Worm (Caenorhabditis elegans) whole organism, L1 larva: Measurements from ENCODE around the gene sinh-1.

Source experiments
- C04F5.9 ChIP-seq: sonication (generic microtip); optimal IDR thresholded peaks from 2 replicates; lab custom pipeline; 2016; ENCODE audit warnings: missing genetic modification characterization, missing compliant biosample characterization
- C34B4.2 ChIP-seq: sonication (generic microtip); optimal IDR thresholded peaks from 2 replicates; lab custom pipeline; 2017; ENCODE audit warnings: mild to moderate bottlenecking, missing genetic modification characterization, missing compliant biosample characterization
- aha-1 ChIP-seq: fragments of 150-350 bp; optimal IDR thresholded peaks from 2 replicates; lab custom pipeline; 2014; ENCODE audit warnings: missing biosample characterization, missing genetic modification characterization
- aly-2 ChIP-seq: fragments of 150-350 bp; optimal IDR thresholded peaks from 2 replicates; lab custom pipeline; 2014; ENCODE audit warnings: missing biosample characterization, missing genetic modification characterization
- ama-1 ChIP-seq: fragments of 150-350 bp; optimal IDR thresholded peaks from 2 replicates; lab custom pipeline; 2014
- blmp-1 ChIP-seq: fragments of 150-350 bp; optimal IDR thresholded peaks from 2 replicates; lab custom pipeline; 2014; ENCODE audit warnings: missing biosample characterization, missing genetic modification characterization
- ceh-88 ChIP-seq: fragments of 200-800 bp; sonication (Bioruptor generic); IDR thresholded peaks from 2 replicates; pipeline ENCODE4 v1.3.6; 2022; ENCODE audit warnings: missing genetic modification characterization, missing compliant biosample characterization
- ceh-90 ChIP-seq: sonication (generic microtip); optimal IDR thresholded peaks from 2 replicates; lab custom pipeline; 2016; ENCODE audit warnings: missing genetic modification characterization, missing compliant biosample characterization
- dpl-1 ChIP-seq, 3 experiments: fragments of 150-350 bp in 2 of 3; sonication (generic microtip) in 1 of 3; optimal IDR thresholded peaks; 2 replicates each; lab custom pipeline; 2014 to 2017; ENCODE audit warnings: missing biosample characterization in 3 of 3, missing genetic modification characterization in 3 of 3, missing genetic modification reagents in 3 of 3
- dsc-1 ChIP-seq: sonication (generic microtip); optimal IDR thresholded peaks from 2 replicates; lab custom pipeline; 2016; ENCODE audit warnings: mild to moderate bottlenecking, missing genetic modification characterization, missing compliant biosample characterization
- efl-1 ChIP-seq, 4 experiments: fragments of 150-350 bp; optimal IDR thresholded peaks in 3 of 4; peaks in 1 of 4; 1 replicate in 1 of 4; 2 replicates in 3 of 4; lab custom pipeline; 2014; ENCODE audit warnings: missing biosample characterization in 2 of 4, missing genetic modification characterization in 2 of 4, missing genetic modification reagents in 2 of 4
- egl-27 ChIP-seq, 2 experiments: fragments of 150-350 bp in 1 of 2; sonication (generic microtip); optimal IDR thresholded peaks; 3 replicates each; lab custom pipeline; 2017 to 2018; ENCODE audit warnings: missing biosample characterization in 2 of 2, missing genetic modification characterization in 2 of 2, missing genetic modification reagents in 2 of 2
- fkh-4 ChIP-seq: sonication (generic microtip); optimal IDR thresholded peaks from 2 replicates; lab custom pipeline; 2016; ENCODE audit warnings: missing compliant biosample characterization, missing genetic modification characterization, borderline replicate concordance
- grh-1 ChIP-seq: fragments of 200-800 bp; sonication (Bioruptor generic); IDR thresholded peaks from 2 replicates; pipeline ENCODE4 v1.3.6; 2022; ENCODE audit warnings: missing genetic modification reagents, missing genetic modification characterization, missing compliant biosample characterization
- hlh-4 ChIP-seq: sonication (generic microtip); optimal IDR thresholded peaks from 2 replicates; lab custom pipeline; 2016; ENCODE audit warnings: mild to moderate bottlenecking, missing genetic modification characterization, missing compliant biosample characterization
- isw-1 ChIP-seq: fragments of 200-800 bp; sonication (Bioruptor generic); IDR thresholded peaks from 2 replicates; pipeline ENCODE4 v1.3.6; 2022; ENCODE audit warnings: missing genetic modification characterization, missing compliant biosample characterization
- jun-1 ChIP-seq: fragments of 150-350 bp; optimal IDR thresholded peaks from 2 replicates; lab custom pipeline; 2014; ENCODE audit warnings: missing biosample characterization, missing genetic modification reagents, missing genetic modification characterization
- lin-15B ChIP-seq: fragments of 150-350 bp; sonication (generic microtip); optimal IDR thresholded peaks from 3 replicates; lab custom pipeline; 2014; ENCODE audit warnings: missing biosample characterization, missing genetic modification characterization
- lin-35 ChIP-seq, 2 experiments: fragments of 150-350 bp; optimal IDR thresholded peaks; 2 replicates each; lab custom pipeline; 2014; ENCODE audit warnings: missing biosample characterization in 2 of 2, missing genetic modification characterization in 2 of 2, missing genetic modification reagents in 2 of 2
- lin-39 ChIP-seq: fragments of 150-350 bp; optimal IDR thresholded peaks from 2 replicates; lab custom pipeline; 2014; ENCODE audit warnings: missing biosample characterization, missing genetic modification reagents, missing genetic modification characterization
- lsy-2 ChIP-seq, 2 experiments: fragments of 150-350 bp; optimal IDR thresholded peaks; 2 replicates each; lab custom pipeline; 2014; ENCODE audit warnings: missing biosample characterization in 2 of 2, missing genetic modification characterization in 2 of 2
- mef-2 ChIP-seq: fragments of 150-350 bp; optimal IDR thresholded peaks from 2 replicates; lab custom pipeline; 2014; ENCODE audit warnings: missing biosample characterization, missing genetic modification characterization
- mep-1 ChIP-seq: fragments of 150-350 bp; optimal IDR thresholded peaks from 2 replicates; lab custom pipeline; 2014; ENCODE audit warnings: missing biosample characterization, missing genetic modification characterization
- nhr-12 ChIP-seq: sonication (generic microtip); optimal IDR thresholded peaks from 2 replicates; lab custom pipeline; 2017; ENCODE audit warnings: missing biosample characterization, missing genetic modification characterization
- nhr-19 ChIP-seq: fragments of 200-800 bp; sonication (Bioruptor generic); conservative IDR thresholded peaks from 2 replicates; pipeline ENCODE4 v1.3.6; 2022; ENCODE audit warnings: missing genetic modification characterization, missing compliant biosample characterization
- nhr-20 ChIP-seq: sonication (generic microtip); optimal IDR thresholded peaks from 2 replicates; lab custom pipeline; 2016; ENCODE audit warnings: mild to moderate bottlenecking, missing genetic modification characterization, missing compliant biosample characterization
- nhr-237 ChIP-seq: fragments of 150-350 bp; optimal IDR thresholded peaks from 2 replicates; lab custom pipeline; 2014; ENCODE audit warnings: missing biosample characterization, missing genetic modification characterization
- nhr-28 ChIP-seq: fragments of 150-350 bp; optimal IDR thresholded peaks from 2 replicates; lab custom pipeline; 2014; ENCODE audit warnings: missing biosample characterization, missing genetic modification characterization
- nhr-47 ChIP-seq: sonication (generic microtip); optimal IDR thresholded peaks from 2 replicates; lab custom pipeline; 2016; ENCODE audit warnings: mild to moderate bottlenecking, missing genetic modification characterization, moderate library complexity, missing compliant biosample characterization
- nhr-71 ChIP-seq: sonication (generic microtip); optimal IDR thresholded peaks from 2 replicates; lab custom pipeline; 2016; ENCODE audit warnings: mild to moderate bottlenecking, missing genetic modification characterization, moderate library complexity, missing compliant biosample characterization
- nhr-85 ChIP-seq: sonication (generic microtip); peaks from one replicate; lab custom pipeline; 2016; ENCODE audit warnings: missing genetic modification characterization, inconsistent platforms, missing compliant biosample characterization
- pag-3 ChIP-seq: sonication (generic microtip); optimal IDR thresholded peaks from 2 replicates; lab custom pipeline; 2017; ENCODE audit warnings: missing genetic modification characterization, mild to moderate bottlenecking, missing compliant biosample characterization, antibody characterized with exemption, borderline replicate concordance; ENCODE audit not compliant: insufficient read depth
- skn-1 ChIP-seq: fragments of 150-350 bp; optimal IDR thresholded peaks from 2 replicates; lab custom pipeline; 2014; ENCODE audit warnings: missing biosample characterization, missing genetic modification characterization
- snpc-4 ChIP-seq: fragments of 150-350 bp; optimal IDR thresholded peaks from 2 replicates; lab custom pipeline; 2014; ENCODE audit warnings: missing biosample characterization, missing genetic modification characterization
- sptf-1 ChIP-seq: fragments of 150-350 bp; optimal IDR thresholded peaks from 2 replicates; lab custom pipeline; 2014; ENCODE audit warnings: missing biosample characterization, missing genetic modification characterization
- tlp-1 ChIP-seq: fragments of 150-350 bp; optimal IDR thresholded peaks from 2 replicates; lab custom pipeline; 2014; ENCODE audit warnings: missing biosample characterization, missing genetic modification characterization
- unc-62 ChIP-seq: fragments of 150-350 bp; optimal IDR thresholded peaks from 2 replicates; lab custom pipeline; 2014; ENCODE audit warnings: missing biosample characterization, missing genetic modification reagents, missing genetic modification characterization
- vab-15 ChIP-seq: sonication (generic microtip); optimal IDR thresholded peaks from 2 replicates; lab custom pipeline; 2017; ENCODE audit warnings: missing genotype, mild to moderate bottlenecking, missing genetic modification characterization, missing compliant biosample characterization
- xbp-1 ChIP-seq: sonication (generic microtip); optimal IDR thresholded peaks from 2 replicates; lab custom pipeline; 2016; ENCODE audit warnings: missing genetic modification characterization, missing compliant biosample characterization
- zip-4 ChIP-seq: fragments of 200-800 bp; sonication (Bioruptor generic); optimal IDR thresholded peaks from 2 replicates; lab custom pipeline; 2018; ENCODE audit warnings: mild to moderate bottlenecking, missing genetic modification characterization, moderate library complexity, missing compliant biosample characterization
- ztf-4 ChIP-seq: fragments of 150-350 bp; optimal IDR thresholded peaks from 2 replicates; lab custom pipeline; 2014; ENCODE audit warnings: missing biosample characterization, missing genetic modification characterization

Gene sinh-1

DNA sequence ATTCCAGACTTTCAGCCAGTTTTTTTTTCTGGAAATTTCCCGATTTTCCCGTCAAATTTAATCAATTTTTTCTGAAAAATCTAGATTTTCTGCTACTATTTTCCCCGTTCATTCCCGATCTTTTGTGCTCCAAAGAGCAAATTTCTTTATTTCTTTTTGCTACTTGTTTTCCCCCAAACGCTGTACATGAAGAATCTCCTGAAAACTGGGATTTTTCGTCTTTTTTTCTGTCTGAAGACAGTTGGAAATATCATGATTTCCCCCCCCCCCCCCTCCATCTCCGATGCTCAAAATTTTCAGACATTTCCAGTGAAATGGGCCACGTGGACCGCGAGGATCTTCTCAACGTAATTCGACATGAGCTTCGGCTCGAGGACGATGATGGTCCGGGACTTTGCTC lies at the start of gene sinh-1:
Gene sinh-1 (plus strand): TSS at position 301 of the 400 bp plus-strand sequence.
- TF ChIP-seq lin-39 (tag; lab: Kevin White, UChicago) (no peak), zip-4 (GFP tag; lab: Kevin White, UChicago) (no peak), nhr-19 (GFP tag; lab: Robert Waterston, UW) (no peak), ceh-88 (GFP tag; lab: Robert Waterston, UW) (no peak), aly-2 (no peak), skn-1 (tag; lab: Kevin White, UChicago) (no peak), unc-62 (GFP tag; lab: Kevin White, UChicago) (no peak), pag-3 (tag; lab: Kevin White, UChicago) (no peak), C04F5.9 (tag; lab: Kevin White, UChicago) (no peak), ama-1 (lab: Kevin White, UChicago) (no peak), C34B4.2 (tag; lab: Kevin White, UChicago) (no peak)

DNA sequence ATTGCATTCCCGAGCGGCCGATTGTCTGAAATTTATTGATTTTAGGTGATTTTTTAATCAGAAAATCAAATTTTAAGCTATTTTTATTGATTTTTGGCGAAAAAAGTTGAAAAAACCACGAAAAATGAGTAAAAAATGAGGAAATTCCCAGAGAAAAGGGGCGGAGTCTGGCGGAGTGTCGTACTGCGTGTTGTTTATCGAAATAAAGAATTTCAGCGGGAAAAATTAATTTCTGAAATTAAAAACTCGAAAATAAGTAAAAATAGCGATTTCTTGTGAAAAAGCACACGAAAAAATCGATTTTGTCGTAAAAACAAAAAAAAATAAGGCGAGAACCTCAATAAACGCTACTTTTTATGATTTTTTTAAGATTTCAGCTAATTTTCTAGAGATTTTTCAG lies 43.2 kb upstream of the sinh-1 start, which contains the start of gene Y57A10A.13:
Gene Y57A10A.13 (minus strand): TSS at position 46 of the 400 bp plus-strand sequence.
- no peak for TF ChIP-seq nhr-12
- peak; percentile 13 for TF ChIP-seq blmp-1 (tag; lab: Kevin White, UChicago)
- TF ChIP-seq skn-1 (tag; lab: Kevin White, UChicago): peak; percentile 15
- no peak for TF ChIP-seq ceh-90
- TF ChIP-seq C34B4.2 (tag; lab: Kevin White, UChicago): no peak
- TF ChIP-seq nhr-47 (tag; lab: Kevin White, UChicago): no peak
- no peak for TF ChIP-seq nhr-28
- TF ChIP-seq nhr-71 (tag; lab: Kevin White, UChicago): no peak
- TF ChIP-seq nhr-20 (tag; lab: Kevin White, UChicago): no peak
- TF ChIP-seq snpc-4 (tag; lab: Kevin White, UChicago): no peak
- no peak for TF ChIP-seq isw-1 (GFP tag; lab: Robert Waterston, UW)
- no peak for TF ChIP-seq nhr-237 (tag; lab: Kevin White, UChicago)
- TF ChIP-seq efl-1 (optimal IDR thresholded peaks at IDR 0.05; lab: Kevin White, UChicago): peak; percentile 58 to 80
- peak; percentile 84 to 98 for TF ChIP-seq efl-1 (GFP tag; optimal IDR thresholded peaks at IDR 0.05 in 1 of 2; lab: Kevin White, UChicago)
- no peak for TF ChIP-seq sptf-1 (tag; lab: Kevin White, UChicago)
- TF ChIP-seq nhr-19 (GFP tag; lab: Robert Waterston, UW): no peak
- TF ChIP-seq grh-1 (GFP tag; lab: Robert Waterston, UW): no peak
- TF ChIP-seq egl-27 (tag; optimal IDR thresholded peaks at IDR 0.05; lab: Kevin White, UChicago): no peak
- no peak for TF ChIP-seq jun-1
- no peak for TF ChIP-seq mef-2
- TF ChIP-seq vab-15 (tag; lab: Kevin White, UChicago): no peak
- no peak for TF ChIP-seq aha-1
- TF ChIP-seq lin-15B (tag; lab: Kevin White, UChicago): no peak
- peak; percentile 72 to 87 (median 79) for TF ChIP-seq dpl-1 (GFP tag; optimal IDR thresholded peaks at IDR 0.05; lab: Kevin White, UChicago)
- TF ChIP-seq lin-39 (tag; lab: Kevin White, UChicago): no peak
- no peak for TF ChIP-seq tlp-1 (tag; lab: Kevin White, UChicago)
- TF ChIP-seq xbp-1 (tag; lab: Kevin White, UChicago): no peak
- no peak for TF ChIP-seq dsc-1 (tag; lab: Kevin White, UChicago)
- no peak for TF ChIP-seq ama-1 (lab: Kevin White, UChicago)
- TF ChIP-seq lin-35 (GFP tag; optimal IDR thresholded peaks at IDR 0.05; lab: Kevin White, UChicago): peak; percentile 72 to 89
- TF ChIP-seq fkh-4 (tag; lab: Kevin White, UChicago): no peak
- no peak for TF ChIP-seq hlh-4 (tag; lab: Kevin White, UChicago)
- TF ChIP-seq lsy-2 (tag; optimal IDR thresholded peaks at IDR 0.05; lab: Kevin White, UChicago): peak; percentile 4 to 52
- TF ChIP-seq nhr-85 (tag; lab: Kevin White, UChicago): no peak
- TF ChIP-seq mep-1: no peak
- TF ChIP-seq ztf-4 (tag; lab: Kevin White, UChicago): no peak
